Fruit fly (Drosophila melanogaster) whole organism, wandering third instar larva: Measurements from ENCODE around the gene ush.

Source experiments
- HLH106 ChIP-seq: fragments of 200-800 bp; optimal IDR thresholded peaks from 3 replicates; lab custom pipeline; 2019; ENCODE audit warnings: missing biosample characterization, mild to moderate bottlenecking, missing genetic modification characterization, moderate library complexity
- Mio ChIP-seq: sonication (Bioruptor generic); optimal IDR thresholded peaks from 2 replicates; lab custom pipeline; 2016; ENCODE audit warnings: missing biosample characterization, missing genetic modification characterization
- Vsx2 ChIP-seq: fragments of 200-300, 225-300 bp; sonication (Bioruptor generic); optimal IDR thresholded peaks from 2 replicates; lab custom pipeline; 2018; ENCODE audit warnings: missing biosample characterization, missing genetic modification characterization; ENCODE audit not compliant: partially characterized antibody
- br ChIP-seq: fragments of 200-800 bp; sonication (Bioruptor generic); optimal IDR thresholded peaks from 2 replicates; lab custom pipeline; 2016; ENCODE audit warnings: missing biosample characterization, missing genetic modification characterization
- dl ChIP-seq, 2 experiments: fragments of 175-275, 200-275 bp in 1 of 2; fragments of 200-275 bp in 1 of 2; sonication (Bioruptor generic); optimal IDR thresholded peaks; lab custom pipeline; 2018; ENCODE audit warnings: mild to moderate bottlenecking in 2 of 2, missing biosample characterization in 2 of 2, missing genetic modification characterization in 2 of 2, moderate library complexity in 2 of 2; ENCODE audit not compliant: partially characterized antibody in 2 of 2, insufficient read depth in 1 of 2
- dmrt93B ChIP-seq: fragments of 200-800 bp; sonication (Bioruptor generic); optimal IDR thresholded peaks from 2 replicates; lab custom pipeline; 2018; ENCODE audit warnings: missing biosample characterization, mild to moderate bottlenecking, missing genetic modification characterization
- fru ChIP-seq: fragments of 200-800 bp; sonication (Bioruptor generic); optimal IDR thresholded peaks from 3 replicates; lab custom pipeline; 2016; ENCODE audit warnings: missing biosample characterization, mild to moderate bottlenecking, missing genetic modification characterization
- sv ChIP-seq: fragments of 200-800 bp; sonication (Bioruptor generic); optimal IDR thresholded peaks from 3 replicates; lab custom pipeline; 2016; ENCODE audit warnings: missing biosample characterization, missing genetic modification characterization
- usp ChIP-seq: fragments of >200 bp; optimal IDR thresholded peaks from 2 replicates; lab custom pipeline; 2017; ENCODE audit warnings: missing biosample characterization, missing genetic modification characterization
- woc ChIP-seq: sonication (Bioruptor generic); optimal IDR thresholded peaks from 2 replicates; lab custom pipeline; 2016; ENCODE audit warnings: missing biosample characterization, mild to moderate bottlenecking, missing genetic modification characterization

dm6 chr2L:514124-514818 lies 38.3 kb downstream of the ush start:
- TF ChIP-seq HLH106 (tag; lab: Kevin White, UChicago) (no peak), Vsx2 (GFP tag; lab: Kevin White, UChicago) (no peak), Mio (GFP tag; lab: Kevin White, UChicago) (no peak), woc (GFP tag; lab: Kevin White, UChicago) (no peak), sv (no peak), fru (GFP tag; lab: Kevin White, UChicago) (no peak), br (GFP tag; lab: Kevin White, UChicago) (no peak), dmrt93B (GFP tag; lab: Kevin White, UChicago) (no peak), dl (GFP tag; optimal IDR thresholded peaks at IDR 0.05; lab: Kevin White, UChicago; ENCODE audit: insufficient read depth in 1 of 2, partially characterized antibody in 2 of 2) (no peak), usp (GFP tag; lab: Kevin White, UChicago) (no peak)
